Worm (Caenorhabditis elegans): ENCODE results near the gene egl-1.
A peak's percentile ranks its signal among the peaks of the same experiment; 100 is the strongest.

Gene egl-1

ce11 chrV:14443471-14444015, 11.4 kb upstream of the egl-1 start:
- TF ChIP-seq ztf-23 (GFP tag; IDR thresholded peaks at IDR 0.05) (peak; percentile 63), tab-1 (GFP tag; IDR thresholded peaks at IDR 0.05) (0 out of 2 replicates have a peak, but pooled peaks have one; percentile 14)

- no peak for TF ChIP-seq cog-1 (tag; optimal IDR thresholded peaks at IDR 0.05)
- TF ChIP-seq flt-1 (GFP tag; IDR thresholded peaks at IDR 0.05): no peak
- TF ChIP-seq ref-1 (GFP tag; conservative IDR thresholded peaks at IDR 0.05): no peak
- no peak for TF ChIP-seq T22C8.4 (GFP tag; IDR thresholded peaks at IDR 0.05)
- TF ChIP-seq med-1 (GFP tag; optimal IDR thresholded peaks at IDR 0.05; ENCODE audit: insufficient read depth): no peak
- no peak for TF ChIP-seq ztf-29 (GFP tag; IDR thresholded peaks at IDR 0.05)
- TF ChIP-seq ztf-23 (GFP tag; IDR thresholded peaks at IDR 0.05): no peak
These were observed 8.7 kb upstream of the egl-1 start, which contains the start of gene F23B12.4 for ce11 chrV:14440841-14441240. Gene F23B12.4, plus strand, starts transcription at chrV:14441141.

ce11 chrV:14439236-14439635, 7.1 kb upstream of the egl-1 start:
- TF ChIP-seq med-1 (GFP tag; optimal IDR thresholded peaks at IDR 0.05; ENCODE audit: insufficient read depth): no peak
- no peak for TF ChIP-seq cog-1 (tag; optimal IDR thresholded peaks at IDR 0.05)
- TF ChIP-seq ref-1 (GFP tag; conservative IDR thresholded peaks at IDR 0.05): no peak
- no peak for TF ChIP-seq tab-1 (GFP tag; IDR thresholded peaks at IDR 0.05)
- no peak for TF ChIP-seq ztf-29 (GFP tag; IDR thresholded peaks at IDR 0.05)
- TF ChIP-seq T22C8.4 (GFP tag; IDR thresholded peaks at IDR 0.05): no peak
- TF ChIP-seq ztf-23 (GFP tag; IDR thresholded peaks at IDR 0.05): no peak
- TF ChIP-seq klf-2 (GFP tag; conservative IDR thresholded peaks at IDR 0.05): no peak
- TF ChIP-seq flt-1 (GFP tag; IDR thresholded peaks at IDR 0.05): no peak

- TF ChIP-seq klf-2 (GFP tag; conservative IDR thresholded peaks at IDR 0.05): no peak
- no peak for TF ChIP-seq T22C8.4 (GFP tag; IDR thresholded peaks at IDR 0.05)
- TF ChIP-seq flt-1 (GFP tag; IDR thresholded peaks at IDR 0.05): no peak
- TF ChIP-seq tab-1 (GFP tag; IDR thresholded peaks at IDR 0.05): no peak
- TF ChIP-seq cog-1 (tag; optimal IDR thresholded peaks at IDR 0.05): no peak
- TF ChIP-seq ref-1 (GFP tag; conservative IDR thresholded peaks at IDR 0.05): no peak
- no peak for TF ChIP-seq ztf-29 (GFP tag; IDR thresholded peaks at IDR 0.05)
- TF ChIP-seq med-1 (GFP tag; optimal IDR thresholded peaks at IDR 0.05; ENCODE audit: insufficient read depth): no peak
- no peak for TF ChIP-seq ztf-23 (GFP tag; IDR thresholded peaks at IDR 0.05)
These were observed 6.1 kb upstream of the egl-1 start for ce11 chrV:14438099-14438739.

ce11 chrV:14437355-14437754, 5.2 kb upstream of the egl-1 start:
- TF ChIP-seq med-1 (GFP tag; optimal IDR thresholded peaks at IDR 0.05; ENCODE audit: insufficient read depth) (no peak), ztf-23 (GFP tag; IDR thresholded peaks at IDR 0.05) (no peak), tab-1 (GFP tag; IDR thresholded peaks at IDR 0.05) (no peak)

ce11 chrV:14436195-14436594, 4.0 kb upstream of the egl-1 start:
- no peak for TF ChIP-seq ztf-23 (GFP tag; IDR thresholded peaks at IDR 0.05)
- no peak for TF ChIP-seq tab-1 (GFP tag; IDR thresholded peaks at IDR 0.05)
- TF ChIP-seq cog-1 (tag; optimal IDR thresholded peaks at IDR 0.05): no peak

ce11 chrV:14433584-14433983, 1.4 kb upstream of the egl-1 start:
- TF ChIP-seq ztf-29 (GFP tag; IDR thresholded peaks at IDR 0.05) (no peak), cog-1 (tag; optimal IDR thresholded peaks at IDR 0.05) (no peak), med-1 (GFP tag; optimal IDR thresholded peaks at IDR 0.05; ENCODE audit: insufficient read depth) (no peak), tab-1 (GFP tag; IDR thresholded peaks at IDR 0.05) (no peak), flt-1 (GFP tag; IDR thresholded peaks at IDR 0.05) (no peak), ref-1 (GFP tag; conservative IDR thresholded peaks at IDR 0.05) (no peak), T22C8.4 (GFP tag; IDR thresholded peaks at IDR 0.05) (no peak), ztf-23 (GFP tag; IDR thresholded peaks at IDR 0.05) (no peak), klf-2 (GFP tag; conservative IDR thresholded peaks at IDR 0.05) (no peak)

ce11 chrV:14428865-14429264, 3.3 kb downstream of the egl-1 start, which contains the start of gene F23B12.1:
Gene F23B12.1, plus strand, starts transcription at chrV:14429165.
- no peak for TF ChIP-seq T22C8.4 (GFP tag; IDR thresholded peaks at IDR 0.05)
- no peak for TF ChIP-seq klf-2 (GFP tag; conservative IDR thresholded peaks at IDR 0.05)
- no peak for TF ChIP-seq med-1 (GFP tag; optimal IDR thresholded peaks at IDR 0.05; ENCODE audit: insufficient read depth)
- no peak for TF ChIP-seq flt-1 (GFP tag; IDR thresholded peaks at IDR 0.05)
- TF ChIP-seq cog-1 (tag; optimal IDR thresholded peaks at IDR 0.05): no peak
- TF ChIP-seq tab-1 (GFP tag; IDR thresholded peaks at IDR 0.05): no peak
- TF ChIP-seq ztf-23 (GFP tag; IDR thresholded peaks at IDR 0.05): no peak

- TF ChIP-seq tab-1 (GFP tag; IDR thresholded peaks at IDR 0.05) (no peak), ref-1 (GFP tag; conservative IDR thresholded peaks at IDR 0.05) (no peak), med-1 (GFP tag; optimal IDR thresholded peaks at IDR 0.05; ENCODE audit: insufficient read depth) (no peak), ztf-29 (GFP tag; IDR thresholded peaks at IDR 0.05) (no peak), ztf-23 (GFP tag; IDR thresholded peaks at IDR 0.05) (no peak), klf-2 (GFP tag; conservative IDR thresholded peaks at IDR 0.05) (no peak), flt-1 (GFP tag; IDR thresholded peaks at IDR 0.05) (no peak), cog-1 (tag; optimal IDR thresholded peaks at IDR 0.05) (no peak), T22C8.4 (GFP tag; IDR thresholded peaks at IDR 0.05) (no peak)
These were observed 4.9 kb downstream of the egl-1 start for ce11 chrV:14427069-14427825.

ce11 chrV:14426013-14426412, 6.1 kb downstream of the egl-1 start:
- no peak for TF ChIP-seq med-1 (GFP tag; optimal IDR thresholded peaks at IDR 0.05; ENCODE audit: insufficient read depth)
- TF ChIP-seq cog-1 (tag; optimal IDR thresholded peaks at IDR 0.05): no peak
- no peak for TF ChIP-seq T22C8.4 (GFP tag; IDR thresholded peaks at IDR 0.05)
- no peak for TF ChIP-seq ztf-29 (GFP tag; IDR thresholded peaks at IDR 0.05)
- TF ChIP-seq flt-1 (GFP tag; IDR thresholded peaks at IDR 0.05): no peak
- no peak for TF ChIP-seq klf-2 (GFP tag; conservative IDR thresholded peaks at IDR 0.05)
- TF ChIP-seq ref-1 (GFP tag; conservative IDR thresholded peaks at IDR 0.05): no peak
- no peak for TF ChIP-seq ztf-23 (GFP tag; IDR thresholded peaks at IDR 0.05)
- no peak for TF ChIP-seq tab-1 (GFP tag; IDR thresholded peaks at IDR 0.05)
